Worm (Caenorhabditis elegans): Measurements from ENCODE around the gene npr-41.

- TF ChIP-seq F13H6.1 (tag; optimal IDR thresholded peaks at IDR 0.05) (no peak), nhr-12 (tag; optimal IDR thresholded peaks at IDR 0.05) (no peak), unc-62 (GFP tag; optimal IDR thresholded peaks at IDR 0.05) (no peak), R02D3.7 (tag; optimal IDR thresholded peaks at IDR 0.05) (no peak), ceh-16 (tag; optimal IDR thresholded peaks at IDR 0.05) (no peak), alr-1 (tag; optimal IDR thresholded peaks at IDR 0.05) (no peak), egl-27 (tag; optimal IDR thresholded peaks at IDR 0.05) (no peak), skn-1 (tag; optimal IDR thresholded peaks at IDR 0.05) (no peak), elt-3 (tag; optimal IDR thresholded peaks at IDR 0.05) (no peak)
Observed at ce11 chrII:11536505-11536904, 26.0 kb downstream of the npr-41 start.

All from whole organism, L2 larva.